Worm (Caenorhabditis elegans): ENCODE data around the gene acl-4.

ce11 chrX:2089434-2089833 lies 19.2 kb upstream of the acl-4 start, which contains the start of gene lsy-2:
- TF ChIP-seq ama-1 (optimal IDR thresholded peaks at IDR 0.05) (no peak), fkh-10 (GFP tag; optimal IDR thresholded peaks at IDR 0.05) (no peak), ztf-16 (tag; optimal IDR thresholded peaks at IDR 0.05) (no peak), ceh-9 (tag; optimal IDR thresholded peaks at IDR 0.05) (no peak), ceh-48 (tag; optimal IDR thresholded peaks at IDR 0.05) (no peak), K09A11.1 (tag; optimal IDR thresholded peaks at IDR 0.05; ENCODE audit: insufficient read depth) (no peak), unc-55 (GFP tag; optimal IDR thresholded peaks at IDR 0.05) (peak; percentile 8), lin-11 (tag; optimal IDR thresholded peaks at IDR 0.05) (no peak), nfya-1 (tag; optimal IDR thresholded peaks at IDR 0.05) (peak; percentile 87), K02D7.2 (tag; optimal IDR thresholded peaks at IDR 0.05) (no peak), fax-1 (tag; optimal IDR thresholded peaks at IDR 0.05) (no peak)

Data from whole organism, late embryonic.